Worm (Caenorhabditis elegans): ENCODE measurements around the gene far-3.

The far-3 gene

DNA sequence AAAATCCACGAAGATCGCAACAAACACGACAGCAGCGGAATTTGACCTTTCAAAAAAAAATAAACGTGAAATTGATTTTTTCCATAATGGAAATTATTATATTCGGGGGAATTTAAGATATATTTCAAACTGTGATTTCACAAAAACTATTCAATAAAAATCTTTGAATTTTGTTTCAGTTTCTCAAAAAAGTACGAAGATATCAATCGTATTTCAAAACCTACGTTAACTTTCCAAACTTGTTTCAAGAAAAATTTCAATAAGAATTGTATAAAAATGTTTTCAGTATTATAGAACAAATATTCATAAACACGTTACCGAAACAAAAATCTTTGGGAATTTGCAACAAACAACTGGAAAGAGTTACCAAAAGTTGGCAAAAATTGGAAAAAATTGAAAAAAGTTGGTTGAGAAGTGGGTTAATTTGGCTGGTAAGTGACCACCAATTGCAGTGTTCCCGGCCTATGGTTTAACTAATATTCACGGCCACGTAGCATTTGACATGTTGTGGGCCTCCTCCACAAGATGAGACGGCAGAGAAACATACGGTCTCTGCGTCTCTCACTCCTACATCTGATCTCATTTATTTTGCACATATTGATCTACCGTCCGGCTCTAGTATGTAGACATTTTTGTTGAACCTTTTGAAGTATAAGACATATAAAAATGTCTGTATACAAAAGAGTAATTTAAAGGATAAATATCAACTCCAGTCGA is 46.4 kb downstream of the far-3 start, which contains the start of the genes T16G1.9 and T16G1.18 (continued):
- TF ChIP-seq C16A3.4 (tag; optimal IDR thresholded peaks at IDR 0.05), result peak; percentile 9
- TF ChIP-seq dpl-1 (GFP tag; optimal IDR thresholded peaks at IDR 0.05), result peak in 2 of 3 experiments; percentile 43 to 62
- no peak for TF ChIP-seq C04F5.9 (tag; optimal IDR thresholded peaks at IDR 0.05)
- peak; percentile 19 for TF ChIP-seq swsn-7 (tag; optimal IDR thresholded peaks at IDR 0.05)
- TF ChIP-seq pax-3 (tag; optimal IDR thresholded peaks at IDR 0.05), result no peak
- TF ChIP-seq nhr-20 (tag; optimal IDR thresholded peaks at IDR 0.05), result peak; percentile 25
- peak; percentile 56 for TF ChIP-seq snu-23 (GFP tag; optimal IDR thresholded peaks at IDR 0.05)
- peak in 2 of 3 experiments; percentile 21 to 47 for TF ChIP-seq ceh-82 (tag; optimal IDR thresholded peaks at IDR 0.05)
- TF ChIP-seq ceh-90 (tag; optimal IDR thresholded peaks at IDR 0.05), result no peak
- no peak for TF ChIP-seq hpl-2 (GFP tag; optimal IDR thresholded peaks at IDR 0.05)
- TF ChIP-seq unc-86 (tag; optimal IDR thresholded peaks at IDR 0.05), result no peak
- TF ChIP-seq tbx-2 (tag; optimal IDR thresholded peaks at IDR 0.05), result peak; percentile 14
- TF ChIP-seq F16B12.6 (tag; optimal IDR thresholded peaks at IDR 0.05), result peak; percentile 7
- no peak for TF ChIP-seq snpc-4 (tag; optimal IDR thresholded peaks at IDR 0.05)
- TF ChIP-seq mep-1 (tag; optimal IDR thresholded peaks at IDR 0.05), result peak; percentile 43
- TF ChIP-seq lin-35 (GFP tag; optimal IDR thresholded peaks at IDR 0.05), result peak; percentile 52 to 56
- TF ChIP-seq lir-3 (tag; optimal IDR thresholded peaks at IDR 0.05; ENCODE audit: poor library complexity), result no peak

ce11 chrV:12949607-12950006 is 47.7 kb downstream of the far-3 start, which contains the start of gene T16G1.13:
Gene T16G1.13, plus strand, starts transcription at chrV:12949907.
- TF ChIP-seq ets-5 (GFP tag; IDR thresholded peaks at IDR 0.05), result no peak
- no peak for TF ChIP-seq sox-4 (tag; optimal IDR thresholded peaks at IDR 0.05)
- no peak for TF ChIP-seq nhr-20 (tag; optimal IDR thresholded peaks at IDR 0.05)
- TF ChIP-seq vab-15 (tag; optimal IDR thresholded peaks at IDR 0.05), result no peak
- TF ChIP-seq aha-1 (tag; optimal IDR thresholded peaks at IDR 0.05), result no peak
- TF ChIP-seq xbp-1 (tag; optimal IDR thresholded peaks at IDR 0.05), result no peak
